Worm (Caenorhabditis elegans) whole organism, L4 larva: ENCODE results near the gene efl-3.
A peak's percentile ranks its signal among the peaks of the same experiment; 100 is the strongest.

Experiments used
- F26F4.8 ChIP-seq: fragments of 200-800 bp; sonication (Bioruptor generic); conservative IDR thresholded peaks from 2 replicates; pipeline ENCODE4 v1.3.6; 2022; ENCODE audit warnings: missing genetic modification characterization, missing compliant biosample characterization
- F49E8.2 ChIP-seq: sonication (generic microtip); optimal IDR thresholded peaks from 2 replicates; lab custom pipeline; 2016; ENCODE audit warnings: missing compliant biosample characterization, mild to moderate bottlenecking, missing genetic modification characterization, borderline replicate concordance
- T20F7.1 ChIP-seq: fragments of 200-800 bp; sonication (Bioruptor generic); optimal IDR thresholded peaks from 2 replicates; lab custom pipeline; 2018; ENCODE audit warnings: mild to moderate bottlenecking, missing genetic modification characterization, missing compliant biosample characterization
- T26A8.4 ChIP-seq: fragments of 200-800 bp; sonication (Bioruptor generic); IDR thresholded peaks from 2 replicates; pipeline ENCODE4 v1.3.6; 2022; ENCODE audit warnings: missing genetic modification characterization, missing compliant biosample characterization
- Y48G9A.11 ChIP-seq: fragments of 200-800 bp; sonication (Bioruptor generic); IDR thresholded peaks from 2 replicates; pipeline ENCODE4 v1.3.6; 2022; ENCODE audit warnings: missing genetic modification reagents, missing genetic modification characterization, missing compliant biosample characterization
- ZK337.2 ChIP-seq: fragments of 200-800 bp; sonication (Bioruptor generic); IDR thresholded peaks from 2 replicates; pipeline ENCODE4 v1.3.6; 2022; ENCODE audit warnings: missing genetic modification reagents, missing genetic modification characterization, missing compliant biosample characterization
- ZK546.5 ChIP-seq, 2 experiments: sonication (generic microtip); optimal IDR thresholded peaks; 2 replicates each; lab custom pipeline; 2017; ENCODE audit warnings: missing biosample characterization in 2 of 2, missing genetic modification characterization in 2 of 2
- aha-1 ChIP-seq: fragments of 150-350 bp; peaks from one replicate; lab custom pipeline; 2014; ENCODE audit warnings: missing biosample characterization, missing genetic modification characterization
- aly-2 ChIP-seq: sonication (generic microtip); optimal IDR thresholded peaks from 2 replicates; lab custom pipeline; 2018; ENCODE audit warnings: missing biosample characterization, missing genetic modification characterization
- ama-1 ChIP-seq: fragments of 150-350 bp; optimal IDR thresholded peaks from 2 replicates; lab custom pipeline; 2014; ENCODE audit warnings: inconsistent platforms, mixed read lengths
- attf-4 ChIP-seq: sonication (generic microtip); optimal IDR thresholded peaks from 3 replicates; lab custom pipeline; 2017; ENCODE audit warnings: missing biosample characterization, missing genetic modification characterization
- ceh-32 ChIP-seq: sonication (generic microtip); optimal IDR thresholded peaks from 2 replicates; lab custom pipeline; 2016; ENCODE audit warnings: mild to moderate bottlenecking, missing genetic modification characterization, missing compliant biosample characterization; ENCODE audit not compliant: poor library complexity
- ceh-82 ChIP-seq: sonication (generic microtip); optimal IDR thresholded peaks from 2 replicates; lab custom pipeline; 2017; ENCODE audit warnings: missing biosample characterization, missing genetic modification characterization
- ctbp-1 ChIP-seq: fragments of 200-800 bp; sonication (Bioruptor generic); IDR thresholded peaks from 2 replicates; pipeline ENCODE4 v1.3.6; 2022; ENCODE audit warnings: missing genetic modification reagents, missing genetic modification characterization, missing compliant biosample characterization
- daf-19 ChIP-seq: fragments of 200-800 bp; sonication (Bioruptor generic); conservative IDR thresholded peaks from 2 replicates; pipeline ENCODE4 v1.3.6; 2022; ENCODE audit warnings: missing genetic modification characterization, missing compliant biosample characterization
- daf-8 ChIP-seq: fragments of 200-800 bp; sonication (Bioruptor generic); IDR thresholded peaks from 2 replicates; pipeline ENCODE4 v1.3.6; 2022; ENCODE audit warnings: missing genetic modification characterization, missing compliant biosample characterization
- dmd-6 ChIP-seq: fragments of 200-800 bp; sonication (Bioruptor generic); IDR thresholded peaks from 2 replicates; pipeline ENCODE4 v1.3.6; 2022; ENCODE audit warnings: missing genetic modification reagents, missing genetic modification characterization, missing compliant biosample characterization
- dmd-8 ChIP-seq: fragments of 200-800 bp; sonication (Bioruptor generic); IDR thresholded peaks from 2 replicates; pipeline ENCODE4 v1.3.6; 2022; ENCODE audit warnings: missing genetic modification characterization, missing compliant biosample characterization
- duxl-1 ChIP-seq: sonication (generic microtip); optimal IDR thresholded peaks from 2 replicates; lab custom pipeline; 2016; ENCODE audit warnings: mild to moderate bottlenecking, missing genetic modification characterization, moderate library complexity, missing compliant biosample characterization; ENCODE audit not compliant: poor library complexity
- egl-43 ChIP-seq: fragments of 200-800 bp; sonication (Bioruptor generic); IDR thresholded peaks from 2 replicates; pipeline ENCODE4 v1.3.6; 2022; ENCODE audit warnings: missing genetic modification reagents, missing genetic modification characterization, missing compliant biosample characterization
- fkh-10 ChIP-seq: fragments of 150-350 bp; optimal IDR thresholded peaks from 2 replicates; lab custom pipeline; 2014; ENCODE audit warnings: missing biosample characterization, missing genetic modification reagents, missing genetic modification characterization
- hif-1 ChIP-seq, 2 experiments: sonication (generic microtip); optimal IDR thresholded peaks; 2 replicates each; lab custom pipeline; 2016 to 2017; ENCODE audit warnings: missing compliant biosample characterization in 2 of 2, missing genetic modification characterization in 2 of 2, missing genetic modification reagents in 2 of 2, missing genotype in 2 of 2, mild to moderate bottlenecking in 1 of 2
- hlh-11 ChIP-seq: fragments of 200-800 bp; sonication (Bioruptor generic); optimal IDR thresholded peaks from 2 replicates; lab custom pipeline; 2018; ENCODE audit warnings: mild to moderate bottlenecking, missing genetic modification characterization, missing compliant biosample characterization
- hlh-30 ChIP-seq: sonication (generic microtip); optimal IDR thresholded peaks from 2 replicates; lab custom pipeline; 2017; ENCODE audit warnings: antibody characterized with exemption, mild to moderate bottlenecking, missing genetic modification characterization, missing compliant biosample characterization; ENCODE audit not compliant: insufficient read depth
- lin-13 ChIP-seq: fragments of 150-350 bp; optimal IDR thresholded peaks from 2 replicates; lab custom pipeline; 2014; ENCODE audit warnings: missing biosample characterization, missing genetic modification reagents, missing genetic modification characterization
- lin-15B ChIP-seq: fragments of 150-350 bp; sonication (generic microtip); optimal IDR thresholded peaks from 3 replicates; lab custom pipeline; 2014; ENCODE audit warnings: missing biosample characterization, missing genetic modification characterization
- lin-38 ChIP-seq: fragments of 200-800 bp; sonication (Bioruptor generic); IDR thresholded peaks from 2 replicates; pipeline ENCODE4 v1.3.6; 2022; ENCODE audit warnings: missing genetic modification reagents, missing genetic modification characterization, missing compliant biosample characterization
- lin-39 ChIP-seq: fragments of 150-350 bp; optimal IDR thresholded peaks from 2 replicates; lab custom pipeline; 2014; ENCODE audit warnings: missing biosample characterization, missing genetic modification reagents, missing genetic modification characterization
- lsy-2 ChIP-seq, 2 experiments: fragments of 150-350 bp in 1 of 2; sonication (generic microtip) in 1 of 2; optimal IDR thresholded peaks; 2 replicates each; lab custom pipeline; 2014 to 2017; ENCODE audit warnings: missing biosample characterization in 2 of 2, missing genetic modification characterization in 2 of 2
- mdl-1 ChIP-seq, 2 experiments: fragments of 150-350 bp in 1 of 2; sonication (generic microtip) in 1 of 2; optimal IDR thresholded peaks; 2 replicates each; lab custom pipeline; 2014 to 2017; ENCODE audit warnings: missing biosample characterization in 2 of 2, missing genetic modification characterization in 2 of 2
- mep-1 ChIP-seq: fragments of 150-350 bp; sonication (generic microtip); optimal IDR thresholded peaks from 3 replicates; lab custom pipeline; 2014; ENCODE audit warnings: missing biosample characterization, missing genetic modification characterization
- mxl-2 ChIP-seq: fragments of 200-800 bp; sonication (Bioruptor generic); conservative IDR thresholded peaks from 2 replicates; pipeline ENCODE4 v1.3.6; 2022; ENCODE audit warnings: missing genetic modification reagents, missing genetic modification characterization, missing compliant biosample characterization
- mxl-3 ChIP-seq: fragments of 200-800 bp; sonication (Bioruptor generic); optimal IDR thresholded peaks from 2 replicates; lab custom pipeline; 2018; ENCODE audit warnings: mild to moderate bottlenecking, missing genetic modification characterization, missing compliant biosample characterization
- nhr-102 ChIP-seq: sonication (generic microtip); optimal IDR thresholded peaks from 2 replicates; lab custom pipeline; 2016; ENCODE audit warnings: mild to moderate bottlenecking, missing genetic modification characterization, moderate library complexity, missing compliant biosample characterization
- nhr-11 ChIP-seq: fragments of 150-350 bp; optimal IDR thresholded peaks from 2 replicates; lab custom pipeline; 2014; ENCODE audit warnings: missing biosample characterization, missing genetic modification characterization
- nhr-111 ChIP-seq: fragments of 200-800 bp; sonication (Bioruptor generic); optimal IDR thresholded peaks from 2 replicates; lab custom pipeline; 2018; ENCODE audit warnings: mild to moderate bottlenecking, missing genetic modification characterization, missing compliant biosample characterization
- nhr-237 ChIP-seq: sonication (generic microtip); optimal IDR thresholded peaks from 2 replicates; lab custom pipeline; 2017; ENCODE audit warnings: missing biosample characterization, missing genetic modification characterization
- nhr-28 ChIP-seq: fragments of 150-350 bp; optimal IDR thresholded peaks from 2 replicates; lab custom pipeline; 2014; ENCODE audit warnings: missing biosample characterization, missing genetic modification characterization
- nhr-42 ChIP-seq: fragments of 200-800 bp; sonication (Bioruptor generic); IDR thresholded peaks from 2 replicates; pipeline ENCODE4 v1.3.6; 2022; ENCODE audit warnings: missing genetic modification characterization, missing compliant biosample characterization
- nhr-48 ChIP-seq: sonication (generic microtip); optimal IDR thresholded peaks from 2 replicates; lab custom pipeline; 2016; ENCODE audit warnings: mild to moderate bottlenecking, missing genetic modification characterization, missing compliant biosample characterization
- nhr-6 ChIP-seq: fragments of 150-350 bp; optimal IDR thresholded peaks from 2 replicates; lab custom pipeline; 2014; ENCODE audit warnings: missing biosample characterization, missing genetic modification characterization
- nhr-76 ChIP-seq: fragments of 150-350 bp; optimal IDR thresholded peaks from 2 replicates; lab custom pipeline; 2014; ENCODE audit warnings: missing biosample characterization, missing genetic modification characterization
- rbr-2 ChIP-seq: sonication (generic microtip); optimal IDR thresholded peaks from 2 replicates; lab custom pipeline; 2016; ENCODE audit warnings: missing genotype, missing genetic modification characterization, missing compliant biosample characterization
- saeg-2 ChIP-seq: fragments of 200-800 bp; sonication (Bioruptor generic); IDR thresholded peaks from 2 replicates; pipeline ENCODE4 v1.3.6; 2022; ENCODE audit warnings: missing genetic modification reagents, missing genetic modification characterization, missing compliant biosample characterization
- sdz-12 ChIP-seq: fragments of 200-800 bp; sonication (Bioruptor generic); optimal IDR thresholded peaks from 2 replicates; lab custom pipeline; 2018; ENCODE audit warnings: mild to moderate bottlenecking, missing genetic modification characterization, missing compliant biosample characterization
- set-16 ChIP-seq: fragments of 200-800 bp; sonication (Bioruptor generic); IDR thresholded peaks from 2 replicates; pipeline ENCODE4 v1.3.6; 2022; ENCODE audit warnings: missing genetic modification reagents, missing genetic modification characterization, missing compliant biosample characterization
- snpc-1.2 ChIP-seq: fragments of 200-800 bp; sonication (Bioruptor generic); IDR thresholded peaks from 2 replicates; pipeline ENCODE4 v1.3.6; 2022; ENCODE audit warnings: missing genetic modification reagents, missing genetic modification characterization, missing compliant biosample characterization
- spr-3 ChIP-seq: fragments of 200-800 bp; sonication (Bioruptor generic); optimal IDR thresholded peaks from 2 replicates; lab custom pipeline; 2018; ENCODE audit warnings: mild to moderate bottlenecking, missing genetic modification characterization, missing compliant biosample characterization
- tag-97 ChIP-seq: fragments of 200-800 bp; sonication (Bioruptor generic); IDR thresholded peaks from 2 replicates; pipeline ENCODE4 v1.3.6; 2022; ENCODE audit warnings: missing genetic modification characterization, missing compliant biosample characterization
- unc-62 ChIP-seq, 3 experiments: fragments of 150-350 bp in 1 of 3; sonication (generic microtip); optimal IDR thresholded peaks in 2 of 3; peaks in 1 of 3; 1 replicate in 1 of 3; 2 replicates in 2 of 3; lab custom pipeline; 2014 to 2017; ENCODE audit warnings: missing biosample characterization in 3 of 3, missing genetic modification characterization in 3 of 3, missing genetic modification reagents in 3 of 3, missing genotype in 1 of 3
- zag-1 ChIP-seq: fragments of 150-350 bp; optimal IDR thresholded peaks from 2 replicates; lab custom pipeline; 2014; ENCODE audit warnings: missing biosample characterization, missing genetic modification characterization
- zfp-2 ChIP-seq: sonication (generic microtip); optimal IDR thresholded peaks from 2 replicates; lab custom pipeline; 2016; ENCODE audit warnings: mild to moderate bottlenecking, missing genetic modification characterization, missing compliant biosample characterization
- zip-2 ChIP-seq: fragments of 150-350 bp; optimal IDR thresholded peaks from 2 replicates; lab custom pipeline; 2014; ENCODE audit warnings: missing biosample characterization, missing genetic modification characterization

The efl-3 gene

DNA sequence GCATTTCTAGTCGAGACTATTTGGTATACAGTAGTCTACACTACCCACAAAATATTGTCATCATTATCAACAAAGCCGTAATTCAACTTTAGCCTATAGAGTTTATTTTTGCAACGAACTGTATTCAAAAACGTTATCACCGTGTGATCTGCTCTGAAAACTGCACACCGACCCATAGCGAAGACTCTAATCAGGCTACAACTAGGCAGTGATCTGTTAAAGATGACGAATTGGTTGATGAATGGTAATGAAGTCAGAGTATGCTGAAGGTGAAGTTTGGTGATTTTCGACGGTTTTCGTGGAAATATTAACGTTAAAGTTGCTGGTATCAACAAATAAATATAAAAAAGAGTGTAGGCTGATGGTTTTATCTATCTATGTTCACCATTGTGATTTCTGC, 25.6 kb upstream of the efl-3 start:
- no peak for TF ChIP-seq mdl-1 (tag; optimal IDR thresholded peaks at IDR 0.05; lab: Kevin White, UChicago)
- TF ChIP-seq Y48G9A.11 (GFP tag; lab: Robert Waterston, UW) = no peak
- TF ChIP-seq fkh-10 = no peak
- TF ChIP-seq ceh-82 = no peak
- no peak for TF ChIP-seq ctbp-1 (GFP tag; lab: Robert Waterston, UW)
- no peak for TF ChIP-seq lin-39 (tag; lab: Kevin White, UChicago)
- no peak for TF ChIP-seq ZK337.2 (GFP tag; lab: Robert Waterston, UW)
- no peak for TF ChIP-seq aha-1 (tag; lab: Kevin White, UChicago)
- TF ChIP-seq hlh-30 = no peak
- TF ChIP-seq nhr-102 (tag; lab: Kevin White, UChicago) = peak; percentile 59
- no peak for TF ChIP-seq ama-1 (lab: Kevin White, UChicago)
- no peak for TF ChIP-seq lin-13 (GFP tag; lab: Kevin White, UChicago)
- no peak for TF ChIP-seq nhr-237 (tag; lab: Kevin White, UChicago)
- TF ChIP-seq F49E8.2 (tag; lab: Kevin White, UChicago) = no peak
- TF ChIP-seq saeg-2 (GFP tag; lab: Robert Waterston, UW) = peak; percentile 57; the same call in 1 of the 2 replicates
- TF ChIP-seq mxl-2 (GFP tag; lab: Robert Waterston, UW) = no peak
- peak; percentile 92 for TF ChIP-seq dmd-6 (GFP tag; lab: Robert Waterston, UW)
- TF ChIP-seq set-16 (GFP tag; lab: Robert Waterston, UW) = no peak
- TF ChIP-seq daf-8 (GFP tag; lab: Robert Waterston, UW) = no peak
- TF ChIP-seq mep-1 (tag; lab: Kevin White, UChicago) = no peak
- TF ChIP-seq zip-2 (tag; lab: Kevin White, UChicago) = no peak
- no peak for TF ChIP-seq F26F4.8 (GFP tag; lab: Robert Waterston, UW)
- TF ChIP-seq T20F7.1 = no peak
- no peak for TF ChIP-seq duxl-1 (tag; lab: Kevin White, UChicago)
- no peak for TF ChIP-seq zfp-2 (tag; lab: Kevin White, UChicago)
- no peak for TF ChIP-seq nhr-42 (GFP tag; lab: Robert Waterston, UW)
- TF ChIP-seq sdz-12 (GFP tag; lab: Kevin White, UChicago) = no peak
- no peak for TF ChIP-seq rbr-2 (tag; lab: Kevin White, UChicago)
- peak; percentile 25 for TF ChIP-seq nhr-48 (tag; lab: Kevin White, UChicago)
- TF ChIP-seq egl-43 (GFP tag; lab: Robert Waterston, UW) = no peak
- no peak for TF ChIP-seq tag-97 (GFP tag; lab: Robert Waterston, UW)
- TF ChIP-seq nhr-76 (tag; lab: Kevin White, UChicago) = no peak
- no peak for TF ChIP-seq mxl-3 (GFP tag; lab: Kevin White, UChicago)
- no peak for TF ChIP-seq lin-38 (GFP tag; lab: Robert Waterston, UW)
- TF ChIP-seq nhr-11 (tag; lab: Kevin White, UChicago) = no peak
- no peak for TF ChIP-seq attf-4 (tag; lab: Kevin White, UChicago)
- no peak for TF ChIP-seq spr-3
- TF ChIP-seq nhr-28 = peak; percentile 74
- no peak for TF ChIP-seq hif-1 (tag; optimal IDR thresholded peaks at IDR 0.05; lab: Kevin White, UChicago)
- TF ChIP-seq unc-62 (GFP tag; optimal IDR thresholded peaks at IDR 0.05 in 1 of 2; lab: Kevin White, UChicago) = peak in 1 of 2 experiments; percentile 13
- no peak for TF ChIP-seq unc-62 (tag; optimal IDR thresholded peaks at IDR 0.05; lab: Kevin White, UChicago)
- no peak for TF ChIP-seq nhr-111 (GFP tag; lab: Kevin White, UChicago)
- no peak for TF ChIP-seq T26A8.4 (GFP tag; lab: Robert Waterston, UW)
- TF ChIP-seq zag-1 = no peak
- peak; percentile 76 for TF ChIP-seq hlh-11 (tag; lab: Kevin White, UChicago)
- no peak for TF ChIP-seq lsy-2 (tag; optimal IDR thresholded peaks at IDR 0.05; lab: Kevin White, UChicago)
- no peak for TF ChIP-seq nhr-6 (tag; lab: Kevin White, UChicago)
- TF ChIP-seq ZK546.5 (tag; optimal IDR thresholded peaks at IDR 0.05; lab: Kevin White, UChicago) = no peak
- TF ChIP-seq dmd-8 (GFP tag; lab: Robert Waterston, UW) = no peak
- TF ChIP-seq aly-2 (tag; lab: Kevin White, UChicago) = no peak
- no peak for TF ChIP-seq snpc-1.2 (GFP tag; lab: Robert Waterston, UW)
- no peak for TF ChIP-seq daf-19 (GFP tag; lab: Robert Waterston, UW)
- TF ChIP-seq lin-15B = no peak
- TF ChIP-seq ceh-32 = no peak
